Fruit fly (Drosophila melanogaster) whole organism, embryonic: ENCODE measurements around the gene CG3603.

Source experiments
- Adf1 ChIP-seq: fragments of 200-800 bp; sonication (Bioruptor generic); IDR thresholded peaks from 2 replicates; pipeline ENCODE4 v1.3.6; 2022; ENCODE audit warnings: missing biosample characterization, missing genetic modification characterization
- B-H1 ChIP-seq: fragments of 200-800 bp; sonication (Bioruptor generic); IDR thresholded peaks from 3 replicates; pipeline ENCODE4 v1.3.6; 2022; ENCODE audit warnings: missing biosample characterization, missing genetic modification characterization
- Blimp-1 ChIP-seq: fragments of 200-800 bp; sonication (Bioruptor generic); optimal IDR thresholded peaks from 3 replicates; lab custom pipeline; 2018; ENCODE audit warnings: missing biosample characterization, missing genetic modification characterization, mild to moderate bottlenecking, moderate library complexity, missing genetic modification reagents
- CG10267 ChIP-seq: fragments of 200-800 bp; sonication (Bioruptor generic); optimal IDR thresholded peaks from 2 replicates; lab custom pipeline; 2018; ENCODE audit warnings: missing biosample characterization, mild to moderate bottlenecking, missing genetic modification characterization, moderate library complexity
- CG11085 ChIP-seq: fragments of 200-800 bp; sonication (Bioruptor generic); IDR thresholded peaks from 2 replicates; pipeline ENCODE4 v1.3.6; 2022; ENCODE audit warnings: missing biosample characterization, missing genetic modification characterization
- CG11504 ChIP-seq: fragments of 200-800 bp; sonication (Bioruptor generic); optimal IDR thresholded peaks from 3 replicates; lab custom pipeline; 2019; ENCODE audit warnings: missing biosample characterization, mild to moderate bottlenecking, missing genetic modification characterization, moderate library complexity
- CG11695 ChIP-seq: fragments of 200-800 bp; sonication (Bioruptor generic); IDR thresholded peaks from 3 replicates; pipeline ENCODE4 v1.3.6; 2022; ENCODE audit warnings: missing biosample characterization, missing genetic modification characterization
- CG15269 ChIP-seq: fragments of 200-800 bp; sonication (Bioruptor generic); optimal IDR thresholded peaks from 2 replicates; lab custom pipeline; 2018; ENCODE audit warnings: missing biosample characterization, mild to moderate bottlenecking, missing genetic modification characterization, moderate library complexity
- CG15696 ChIP-seq: fragments of 200-800 bp; sonication (Bioruptor generic); optimal IDR thresholded peaks from 2 replicates; lab custom pipeline; 2019; ENCODE audit warnings: missing biosample characterization, mild to moderate bottlenecking, missing genetic modification characterization, moderate library complexity
- CG1603 ChIP-seq: fragments of 200-800 bp; sonication (Bioruptor generic); optimal IDR thresholded peaks from 2 replicates; lab custom pipeline; 2019; ENCODE audit warnings: missing biosample characterization, mild to moderate bottlenecking, missing genetic modification characterization, moderate library complexity
- CG18599 ChIP-seq: fragments of 200-800 bp; sonication (Bioruptor generic); optimal IDR thresholded peaks from 3 replicates; lab custom pipeline; 2017; ENCODE audit warnings: missing biosample characterization, missing genetic modification characterization, mild to moderate bottlenecking, moderate library complexity, missing genetic modification reagents
- CG2120 ChIP-seq: fragments of 200-800 bp; sonication (Bioruptor generic); optimal IDR thresholded peaks from 3 replicates; lab custom pipeline; 2016; ENCODE audit warnings: missing biosample characterization, missing genetic modification characterization
- CG2202 ChIP-seq: fragments of 200-800 bp; sonication (Bioruptor generic); optimal IDR thresholded peaks from 2 replicates; lab custom pipeline; 2018; ENCODE audit warnings: missing biosample characterization, mild to moderate bottlenecking, missing genetic modification characterization
- CG2678 ChIP-seq: fragments of 200-800 bp; sonication (Bioruptor generic); optimal IDR thresholded peaks from 3 replicates; lab custom pipeline; 2019; ENCODE audit warnings: missing biosample characterization, mild to moderate bottlenecking, missing genetic modification characterization, moderate library complexity
- CG32772 ChIP-seq: fragments of 200-800 bp; sonication (Bioruptor generic); IDR thresholded peaks from 2 replicates; pipeline ENCODE4 v1.3.6; 2022; ENCODE audit warnings: missing biosample characterization, missing genetic modification characterization
- CG3281 ChIP-seq: fragments of 200-800 bp; sonication (Bioruptor generic); optimal IDR thresholded peaks from 3 replicates; lab custom pipeline; 2017; ENCODE audit warnings: missing biosample characterization, mild to moderate bottlenecking, missing genetic modification characterization
- CG3838 ChIP-seq: fragments of 200-800 bp; sonication (Bioruptor generic); optimal IDR thresholded peaks from 3 replicates; lab custom pipeline; 2016; ENCODE audit warnings: missing biosample characterization, missing genetic modification characterization
- CG6689 ChIP-seq: fragments of 200-800 bp; sonication (Bioruptor generic); IDR thresholded peaks from 2 replicates; pipeline ENCODE4 v1.3.6; 2022; ENCODE audit warnings: missing biosample characterization, missing genetic modification characterization
- CG7372 ChIP-seq: fragments of 200-800 bp; sonication (Bioruptor generic); IDR thresholded peaks from 2 replicates; pipeline ENCODE4 v1.3.6; 2022; ENCODE audit warnings: missing biosample characterization, missing genetic modification characterization
- CG8290 ChIP-seq, 3 experiments: fragments of 200-800 bp; sonication (Bioruptor generic); optimal IDR thresholded peaks; 2 replicates each; lab custom pipeline; 2016 to 2019; ENCODE audit warnings: missing biosample characterization in 3 of 3, missing genetic modification characterization in 3 of 3, mild to moderate bottlenecking in 2 of 3, moderate library complexity in 1 of 3
- CG9437 ChIP-seq: fragments of 200-800 bp; sonication (Bioruptor generic); optimal IDR thresholded peaks from 2 replicates; lab custom pipeline; 2018; ENCODE audit warnings: missing biosample characterization, mild to moderate bottlenecking, missing genetic modification characterization
- CG9817 ChIP-seq: fragments of 200-800 bp; sonication (Bioruptor generic); optimal IDR thresholded peaks from 2 replicates; lab custom pipeline; 2018; ENCODE audit warnings: missing biosample characterization, mild to moderate bottlenecking, missing genetic modification characterization, moderate library complexity
- CrebB ChIP-seq: fragments of 200-800 bp; sonication (Bioruptor generic); optimal IDR thresholded peaks from 3 replicates; lab custom pipeline; 2018; ENCODE audit warnings: missing biosample characterization, mild to moderate bottlenecking, missing genetic modification characterization
- Ets65A ChIP-seq: fragments of 200-800 bp; sonication (Bioruptor generic); peaks from one replicate; lab custom pipeline; 2016; ENCODE audit warnings: missing biosample characterization, missing genetic modification characterization
- GATAe ChIP-seq: fragments of 200-800 bp; sonication (Bioruptor generic); conservative IDR thresholded peaks from 2 replicates; pipeline ENCODE4 v1.3.6; 2022; ENCODE audit warnings: missing biosample characterization, missing genetic modification characterization
- Gsc ChIP-seq: fragments of 200-800 bp; sonication (Bioruptor generic); IDR thresholded peaks from 2 replicates; pipeline ENCODE4 v1.3.6; 2022; ENCODE audit warnings: missing biosample characterization, missing genetic modification characterization
- Hand ChIP-seq: fragments of 200-800 bp; sonication (Bioruptor generic); optimal IDR thresholded peaks from 2 replicates; lab custom pipeline; 2017; ENCODE audit warnings: mild to moderate bottlenecking, missing biosample characterization, missing genetic modification reagents, missing genetic modification characterization
- Hey ChIP-seq: fragments of 200-800 bp; sonication (Bioruptor generic); optimal IDR thresholded peaks from 3 replicates; lab custom pipeline; 2018; ENCODE audit warnings: missing biosample characterization, mild to moderate bottlenecking, missing genetic modification characterization
- HmgD ChIP-seq: fragments of 200-800 bp; sonication (Bioruptor generic); optimal IDR thresholded peaks from 3 replicates; lab custom pipeline; 2016; ENCODE audit warnings: missing biosample characterization, missing genetic modification characterization
- Hmr ChIP-seq: fragments of 200-800 bp; sonication (Bioruptor generic); optimal IDR thresholded peaks from 3 replicates; lab custom pipeline; 2017; ENCODE audit warnings: mild to moderate bottlenecking, missing biosample characterization, missing genetic modification reagents, missing genetic modification characterization
- Med ChIP-seq: fragments of 200-800 bp; sonication (Bioruptor generic); peaks from one replicate; lab custom pipeline; 2016; ENCODE audit warnings: missing biosample characterization, missing genetic modification characterization, mild to moderate bottlenecking, inconsistent platforms, moderate library complexity
- NC2β ChIP-seq: fragments of 200-800 bp; sonication (Bioruptor generic); optimal IDR thresholded peaks from 2 replicates; lab custom pipeline; 2016; ENCODE audit warnings: missing biosample characterization, missing genetic modification characterization
- Oaz ChIP-seq: fragments of 200-800 bp; sonication (Bioruptor generic); IDR thresholded peaks from 2 replicates; pipeline ENCODE4 v1.3.6; 2022; ENCODE audit warnings: missing biosample characterization, missing genetic modification characterization
- ab ChIP-seq: fragments of 200-800 bp; sonication (Bioruptor generic); optimal IDR thresholded peaks from 2 replicates; lab custom pipeline; 2016; ENCODE audit warnings: missing biosample characterization, missing genetic modification characterization
- ase ChIP-seq: fragments of 200-800 bp; sonication (Bioruptor generic); IDR thresholded peaks from 3 replicates; pipeline ENCODE4 v1.3.6; 2022; ENCODE audit warnings: missing biosample characterization, missing genetic modification characterization
- caup ChIP-seq: fragments of 200-800 bp; sonication (Bioruptor generic); optimal IDR thresholded peaks from 3 replicates; lab custom pipeline; 2017; ENCODE audit warnings: missing biosample characterization, mild to moderate bottlenecking, missing genetic modification characterization, moderate library complexity; ENCODE audit not compliant: severe bottlenecking
- cwo ChIP-seq: fragments of 200-800 bp; sonication (Bioruptor generic); optimal IDR thresholded peaks from 3 replicates; lab custom pipeline; 2017; ENCODE audit warnings: missing biosample characterization, missing genetic modification characterization, mild to moderate bottlenecking, moderate library complexity, missing genetic modification reagents
- dmrt99B ChIP-seq: fragments of 200-800 bp; sonication (Bioruptor generic); optimal IDR thresholded peaks from 2 replicates; lab custom pipeline; 2018; ENCODE audit warnings: missing biosample characterization, mild to moderate bottlenecking, missing genetic modification characterization, moderate library complexity
- gcm2 ChIP-seq: fragments of 200-800 bp; sonication (Bioruptor generic); optimal IDR thresholded peaks from 2 replicates; lab custom pipeline; 2016; ENCODE audit warnings: missing biosample characterization, missing genetic modification characterization
- grau ChIP-seq: fragments of 200-800 bp; optimal IDR thresholded peaks from 3 replicates; lab custom pipeline; 2019; ENCODE audit warnings: missing biosample characterization, mild to moderate bottlenecking, missing genetic modification characterization, moderate library complexity
- klu ChIP-seq: fragments of 200-800 bp; sonication (Bioruptor generic); IDR thresholded peaks from 2 replicates; pipeline ENCODE4 v1.3.6; 2022; ENCODE audit warnings: missing biosample characterization, missing genetic modification characterization
- knrl ChIP-seq: fragments of 200-800 bp; sonication (Bioruptor generic); IDR thresholded peaks from 3 replicates; pipeline ENCODE4 v1.3.6; 2022; ENCODE audit warnings: missing biosample characterization, missing genetic modification characterization; ENCODE audit not compliant: partially characterized antibody
- prd ChIP-seq, 3 experiments: fragments of >200 bp in 2 of 3; fragments of 200-800 bp in 1 of 3; sonication (Bioruptor generic) in 1 of 3; optimal IDR thresholded peaks in 2 of 3; IDR thresholded peaks in 1 of 3; 2 replicates in 2 of 3; 3 replicates in 1 of 3; pipeline versions ENCODE4 v1.3.6 to Lab custom; 2017 to 2022; ENCODE audit warnings: missing biosample characterization in 1 of 3, missing genetic modification characterization in 1 of 3
- pros ChIP-seq: fragments of 200-800 bp; sonication (Bioruptor generic); optimal IDR thresholded peaks from 3 replicates; lab custom pipeline; 2019; ENCODE audit warnings: missing biosample characterization, mild to moderate bottlenecking, missing genetic modification characterization, moderate library complexity
- row ChIP-seq: fragments of 200-800 bp; sonication (Bioruptor generic); IDR thresholded peaks from 3 replicates; pipeline ENCODE4 v1.3.6; 2022; ENCODE audit warnings: missing biosample characterization, missing genetic modification characterization
- seq ChIP-seq: fragments of 200-800 bp; sonication (Bioruptor generic); IDR thresholded peaks from 2 replicates; pipeline ENCODE4 v1.3.6; 2022; ENCODE audit warnings: missing biosample characterization, missing genetic modification characterization
- slbo ChIP-seq: fragments of 200-800 bp; sonication (Bioruptor generic); IDR thresholded peaks from 2 replicates; pipeline ENCODE4 v1.3.6; 2022; ENCODE audit warnings: missing biosample characterization, missing genetic modification characterization
- so ChIP-seq: fragments of 200-800 bp; sonication (Bioruptor generic); IDR thresholded peaks from 3 replicates; pipeline ENCODE4 v1.3.6; 2022; ENCODE audit warnings: missing biosample characterization, missing genetic modification characterization

Gene CG3603

dm6 chrX:2912581-2912980, 35.3 kb upstream of the CG3603 start (continued):
- TF ChIP-seq seq (GFP tag; lab: Robert Waterston, UW) (0 out of 2 replicates have a peak, but pooled peaks have one; percentile 12), Blimp-1 (peak; percentile 21), CG2678 (tag; lab: Kevin White, UChicago) (peak; percentile 24), CG3281 (no peak), CG11085 (GFP tag; lab: Robert Waterston, UW) (no peak), Oaz (0 out of 2 replicates have a peak, but pooled peaks have one; percentile 6), caup (peak; percentile 20), Hand (GFP tag; lab: Kevin White, UChicago) (peak; percentile 25), Adf1 (GFP tag; lab: Robert Waterston, UW) (no peak), so (no peak), row (GFP tag; lab: Robert Waterston, UW) (peak; percentile 56), CG15269 (tag; lab: Kevin White, UChicago) (peak; percentile 15)
- TF ChIP-seq, all 482 proteins: peak for 44

DNA sequence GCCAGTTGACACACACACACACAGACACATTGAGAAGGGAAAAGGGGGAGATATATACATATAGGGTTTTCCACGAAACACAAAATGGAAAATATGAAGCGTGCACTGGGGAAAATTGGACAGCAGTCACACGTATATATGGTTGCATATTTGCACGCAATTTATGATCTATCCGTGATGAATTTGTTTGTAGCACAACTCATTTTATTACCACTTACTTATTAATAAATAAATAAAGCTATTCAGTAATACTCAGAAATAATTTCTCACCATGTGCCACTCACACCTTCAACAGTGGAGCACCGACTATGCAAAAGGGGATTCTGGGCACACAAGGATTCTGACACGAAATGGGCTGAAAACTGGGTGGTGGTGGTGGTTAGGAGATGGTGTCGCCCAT, 33.7 kb upstream of the CG3603 start:
- no peak for TF ChIP-seq dmrt99B (tag; lab: Kevin White, UChicago)
- TF ChIP-seq prd (optimal IDR thresholded peaks at IDR 0.05; lab: Kevin White, UChicago): no peak
- TF ChIP-seq prd (GFP tag; IDR thresholded peaks at IDR 0.05; lab: Robert Waterston, UW): 0 out of 3 replicates have a peak, but pooled peaks have one; percentile 24
- no peak for TF ChIP-seq CG11695 (GFP tag; lab: Robert Waterston, UW)
- no peak for TF ChIP-seq Gsc
- no peak for TF ChIP-seq Hey (tag; lab: Kevin White, UChicago)
- peak; percentile 1 for TF ChIP-seq CG1603
- TF ChIP-seq CG15696 (tag; lab: Kevin White, UChicago): no peak
- TF ChIP-seq klu: no peak
- TF ChIP-seq CG7372 (GFP tag; lab: Robert Waterston, UW): no peak
- TF ChIP-seq CG3838 (GFP tag; lab: Kevin White, UChicago): no peak
- no peak for TF ChIP-seq CG9817 (tag; lab: Kevin White, UChicago)
- TF ChIP-seq Oaz: 0 out of 2 replicates have a peak, but pooled peaks have one; percentile 13
- TF ChIP-seq CG32772 (GFP tag; lab: Robert Waterston, UW): 0 out of 2 replicates have a peak, but pooled peaks have one; percentile 6
- no peak for TF ChIP-seq NC2β (GFP tag; lab: Kevin White, UChicago)
- no peak for TF ChIP-seq knrl
- no peak for TF ChIP-seq B-H1 (GFP tag; lab: Robert Waterston, UW)
- peak; percentile 62 for TF ChIP-seq Ets65A
- no peak for TF ChIP-seq CG10267 (tag; lab: Kevin White, UChicago)
- TF ChIP-seq pros: no peak
- peak; percentile 64 for TF ChIP-seq Med
- TF ChIP-seq row (GFP tag; lab: Robert Waterston, UW): peak; percentile 52; the same call in 2 of the 3 replicates
- peak; percentile 12 for TF ChIP-seq grau (tag; lab: Kevin White, UChicago)
- no peak for TF ChIP-seq GATAe
- peak; percentile 38; the same call in 1 of the 2 replicates for TF ChIP-seq slbo
- 0 out of 2 replicates have a peak, but pooled peaks have one; percentile 16 for TF ChIP-seq CG6689 (GFP tag; lab: Robert Waterston, UW)
- TF ChIP-seq CG11504 (tag; lab: Kevin White, UChicago): peak; percentile 23
- TF ChIP-seq CG8290 (GFP tag; optimal IDR thresholded peaks at IDR 0.05; lab: Kevin White, UChicago): no peak
- no peak for TF ChIP-seq CG8290 (tag; optimal IDR thresholded peaks at IDR 0.05; lab: Kevin White, UChicago)
- TF ChIP-seq cwo: no peak
- no peak for TF ChIP-seq ab (GFP tag; lab: Kevin White, UChicago)
- peak; percentile 13 for TF ChIP-seq CG15269 (tag; lab: Kevin White, UChicago)
- no peak for TF ChIP-seq HmgD (GFP tag; lab: Kevin White, UChicago)
- no peak for TF ChIP-seq CrebB (tag; lab: Kevin White, UChicago)
- TF ChIP-seq CG2202 (tag; lab: Kevin White, UChicago): no peak
- TF ChIP-seq gcm2: no peak
- no peak for TF ChIP-seq ase
- peak; percentile 5 for TF ChIP-seq CG2120 (GFP tag; lab: Kevin White, UChicago)
- no peak for TF ChIP-seq CG9437 (GFP tag; lab: Kevin White, UChicago)
- peak; percentile 29 for TF ChIP-seq Hmr (GFP tag; lab: Kevin White, UChicago)
- peak; percentile 63 for TF ChIP-seq CG18599
